Worm (Caenorhabditis elegans) whole organism, L2 larva: Measurements from ENCODE around the gene cul-3.

ENCODE experiments used
- C34F6.9 ChIP-seq: fragments of 150-350 bp; optimal IDR thresholded peaks from 2 replicates; lab custom pipeline; 2014; ENCODE audit warnings: missing biosample characterization, missing genetic modification characterization
- F13H6.1 ChIP-seq: sonication (generic microtip); optimal IDR thresholded peaks from 2 replicates; lab custom pipeline; 2016; ENCODE audit warnings: missing genetic modification characterization, missing compliant biosample characterization
- R02D3.7 ChIP-seq: fragments of 150-350 bp; optimal IDR thresholded peaks from 2 replicates; lab custom pipeline; 2014; ENCODE audit warnings: missing biosample characterization, missing genetic modification characterization
- Y55F3AM.14 ChIP-seq: fragments of 200-800 bp; sonication (Bioruptor generic); optimal IDR thresholded peaks from 2 replicates; lab custom pipeline; 2018; ENCODE audit warnings: mild to moderate bottlenecking, missing genetic modification characterization, missing compliant biosample characterization
- blmp-1 ChIP-seq: sonication (generic microtip); optimal IDR thresholded peaks from 2 replicates; lab custom pipeline; 2017; ENCODE audit warnings: missing genetic modification characterization, mild to moderate bottlenecking, missing compliant biosample characterization, antibody characterized with exemption, moderate library complexity; ENCODE audit not compliant: insufficient read depth
- ceh-16 ChIP-seq: fragments of 150-350 bp; optimal IDR thresholded peaks from 2 replicates; lab custom pipeline; 2014; ENCODE audit warnings: missing biosample characterization, missing genetic modification characterization
- ceh-82 ChIP-seq: fragments of 150-350 bp; optimal IDR thresholded peaks from 2 replicates; lab custom pipeline; 2014; ENCODE audit warnings: missing biosample characterization, missing genetic modification characterization
- crh-2 ChIP-seq: sonication (generic microtip); optimal IDR thresholded peaks from 2 replicates; lab custom pipeline; 2017; ENCODE audit warnings: missing biosample characterization, missing genetic modification characterization
- egl-27 ChIP-seq: sonication (generic microtip); optimal IDR thresholded peaks from 3 replicates; lab custom pipeline; 2017; ENCODE audit warnings: missing biosample characterization, missing genetic modification reagents, missing genetic modification characterization
- elt-3 ChIP-seq: sonication (generic microtip); optimal IDR thresholded peaks from 2 replicates; lab custom pipeline; 2017; ENCODE audit warnings: missing biosample characterization, missing genetic modification characterization
- fos-1 ChIP-seq: fragments of 150-350 bp; optimal IDR thresholded peaks from 2 replicates; lab custom pipeline; 2014; ENCODE audit warnings: missing biosample characterization, missing genetic modification characterization
- gmeb-1 ChIP-seq: fragments of 150-350 bp; optimal IDR thresholded peaks from 2 replicates; lab custom pipeline; 2014; ENCODE audit warnings: missing biosample characterization, missing genetic modification characterization
- lin-11 ChIP-seq: fragments of 150-350 bp; sonication (generic microtip); optimal IDR thresholded peaks from 2 replicates; lab custom pipeline; 2014; ENCODE audit warnings: missing biosample characterization, missing genetic modification characterization, inconsistent platforms, mixed read lengths
- lin-13 ChIP-seq: fragments of 150-350 bp; optimal IDR thresholded peaks from 2 replicates; lab custom pipeline; 2014; ENCODE audit warnings: missing biosample characterization, missing genetic modification reagents, missing genetic modification characterization
- lin-39 ChIP-seq: fragments of 150-350 bp; optimal IDR thresholded peaks from 2 replicates; lab custom pipeline; 2014; ENCODE audit warnings: missing biosample characterization, missing genetic modification reagents, missing genetic modification characterization
- lsy-2 ChIP-seq, 2 experiments: fragments of 150-350 bp in 1 of 2; sonication (generic microtip) in 1 of 2; optimal IDR thresholded peaks; 2 replicates each; lab custom pipeline; 2014 to 2017; ENCODE audit warnings: missing biosample characterization in 2 of 2, missing genetic modification characterization in 2 of 2
- mab-5 ChIP-seq: fragments of 150-350 bp; optimal IDR thresholded peaks from 2 replicates; lab custom pipeline; 2014; ENCODE audit warnings: missing biosample characterization, missing genetic modification characterization
- mdl-1 ChIP-seq, 2 experiments: fragments of 150-350 bp in 1 of 2; sonication (generic microtip) in 1 of 2; optimal IDR thresholded peaks; 2 replicates each; lab custom pipeline; 2017; ENCODE audit warnings: missing biosample characterization in 2 of 2, missing genetic modification characterization in 2 of 2
- nhr-10 ChIP-seq: sonication (generic microtip); optimal IDR thresholded peaks from 2 replicates; lab custom pipeline; 2017; ENCODE audit warnings: missing biosample characterization, missing genetic modification characterization
- nhr-11 ChIP-seq: fragments of 150-350 bp; optimal IDR thresholded peaks from 2 replicates; lab custom pipeline; 2014; ENCODE audit warnings: missing biosample characterization, missing genetic modification characterization
- nhr-12 ChIP-seq: fragments of 150-350 bp; optimal IDR thresholded peaks from 2 replicates; lab custom pipeline; 2014; ENCODE audit warnings: missing biosample characterization, missing genetic modification characterization
- nhr-129 ChIP-seq: fragments of 150-350 bp; optimal IDR thresholded peaks from 2 replicates; lab custom pipeline; 2014; ENCODE audit warnings: missing biosample characterization, missing genetic modification characterization
- nhr-21 ChIP-seq: fragments of 150-350 bp; optimal IDR thresholded peaks from 2 replicates; lab custom pipeline; 2014; ENCODE audit warnings: missing biosample characterization, missing genetic modification characterization
- nhr-23 ChIP-seq: fragments of 150-350 bp; optimal IDR thresholded peaks from 2 replicates; lab custom pipeline; 2014; ENCODE audit warnings: missing biosample characterization, missing genetic modification reagents, missing genetic modification characterization
- nhr-237 ChIP-seq: fragments of 150-350 bp; optimal IDR thresholded peaks from 2 replicates; lab custom pipeline; 2014; ENCODE audit warnings: missing biosample characterization, missing genetic modification characterization
- nhr-25 ChIP-seq: fragments of 150-350 bp; sonication (generic microtip); optimal IDR thresholded peaks from 3 replicates; lab custom pipeline; 2014; ENCODE audit warnings: missing biosample characterization, missing genetic modification characterization
- nhr-77 ChIP-seq: fragments of 150-350 bp; optimal IDR thresholded peaks from 2 replicates; lab custom pipeline; 2014; ENCODE audit warnings: missing biosample characterization, missing genetic modification characterization
- peb-1 ChIP-seq: fragments of 150-350 bp; optimal IDR thresholded peaks from 2 replicates; lab custom pipeline; 2014; ENCODE audit warnings: missing biosample characterization, missing genetic modification characterization
- skn-1 ChIP-seq: sonication (generic microtip); optimal IDR thresholded peaks from 2 replicates; lab custom pipeline; 2017; ENCODE audit warnings: missing biosample characterization, missing genetic modification characterization
- sma-3 ChIP-seq: sonication (generic microtip); optimal IDR thresholded peaks from 2 replicates; lab custom pipeline; 2016; ENCODE audit warnings: missing genetic modification reagents, missing genetic modification characterization, missing compliant biosample characterization
- snpc-4 ChIP-seq: fragments of 150-350 bp; optimal IDR thresholded peaks from 2 replicates; lab custom pipeline; 2014; ENCODE audit warnings: missing biosample characterization, missing genetic modification characterization
- unc-39 ChIP-seq: fragments of 150-350 bp; optimal IDR thresholded peaks from 2 replicates; lab custom pipeline; 2014; ENCODE audit warnings: missing biosample characterization, missing genetic modification characterization
- unc-55 ChIP-seq: fragments of 150-350 bp; sonication (generic microtip); optimal IDR thresholded peaks from 3 replicates; lab custom pipeline; 2014; ENCODE audit warnings: missing biosample characterization, missing genetic modification reagents, missing genetic modification characterization
- unc-62 ChIP-seq: fragments of 150-350 bp; optimal IDR thresholded peaks from 2 replicates; lab custom pipeline; 2014; ENCODE audit warnings: missing biosample characterization, missing genetic modification reagents, missing genetic modification characterization
- zag-1 ChIP-seq: fragments of 150-350 bp; optimal IDR thresholded peaks from 2 replicates; lab custom pipeline; 2014; ENCODE audit warnings: missing biosample characterization, missing genetic modification characterization
- ztf-11 ChIP-seq: sonication (generic microtip); optimal IDR thresholded peaks from 2 replicates; lab custom pipeline; 2017; ENCODE audit warnings: missing biosample characterization, missing genetic modification characterization
- ztf-4 ChIP-seq: fragments of 150-350 bp; optimal IDR thresholded peaks from 2 replicates; lab custom pipeline; 2014; ENCODE audit warnings: missing biosample characterization, missing genetic modification characterization

The cul-3 gene

ce11 chrV:176870-177467 lies at the start of gene cul-3:
Gene cul-3 (plus strand): TSS chrV:177417.
- TF ChIP-seq unc-55 (GFP tag; lab: Kevin White, UChicago) (peak; percentile 65), egl-27 (tag; lab: Kevin White, UChicago) (peak; percentile 42), ztf-4 (tag; lab: Kevin White, UChicago) (peak; percentile 3), lsy-2 (tag; optimal IDR thresholded peaks at IDR 0.05; lab: Kevin White, UChicago) (peak; percentile 74 to 84), nhr-11 (tag; lab: Kevin White, UChicago) (no peak), nhr-10 (tag; lab: Kevin White, UChicago) (peak; percentile 39), R02D3.7 (tag; lab: Kevin White, UChicago) (no peak), lin-11 (tag; lab: Kevin White, UChicago) (peak; percentile 19), nhr-237 (tag; lab: Kevin White, UChicago) (no peak), nhr-23 (tag; lab: Kevin White, UChicago) (no peak), mab-5 (peak; percentile 28), F13H6.1 (peak; percentile 56), peb-1 (tag; lab: Kevin White, UChicago) (no peak), ceh-82 (no peak), blmp-1 (tag; lab: Kevin White, UChicago) (no peak), snpc-4 (tag; lab: Kevin White, UChicago) (no peak), nhr-129 (peak; percentile 24), Y55F3AM.14 (GFP tag; lab: Kevin White, UChicago) (no peak), mdl-1 (tag; optimal IDR thresholded peaks at IDR 0.05; lab: Kevin White, UChicago) (no peak), ceh-16 (no peak), nhr-21 (peak; percentile 36), skn-1 (no peak), sma-3 (GFP tag; lab: Kevin White, UChicago) (peak; percentile 39), lin-39 (tag; lab: Kevin White, UChicago) (no peak), lin-13 (GFP tag; lab: Kevin White, UChicago) (peak; percentile 48), gmeb-1 (peak; percentile 79), nhr-25 (tag; lab: Kevin White, UChicago) (peak; percentile 61), elt-3 (tag; lab: Kevin White, UChicago) (no peak), nhr-77 (tag; lab: Kevin White, UChicago) (no peak), C34F6.9 (peak; percentile 73), nhr-12 (no peak), crh-2 (tag; lab: Kevin White, UChicago) (peak; percentile 72), fos-1 (tag; lab: Kevin White, UChicago) (peak; percentile 15)

ce11 chrV:127882-128281 lies 49.3 kb upstream of the cul-3 start, which contains the start of the genes W03F9.2 and sftb-2:
Gene W03F9.2 (minus strand): TSS chrV:128034.
Gene sftb-2 (plus strand): TSS chrV:128237.
- TF ChIP-seq gmeb-1 (peak; percentile 66), C34F6.9 (peak; percentile 68), lsy-2 (tag; optimal IDR thresholded peaks at IDR 0.05; lab: Kevin White, UChicago) (peak; percentile 15 to 66), nhr-11 (tag; lab: Kevin White, UChicago) (no peak), unc-55 (GFP tag; lab: Kevin White, UChicago) (peak; percentile 71), lin-13 (GFP tag; lab: Kevin White, UChicago) (peak; percentile 7), F13H6.1 (peak; percentile 0), mab-5 (no peak)

DNA sequence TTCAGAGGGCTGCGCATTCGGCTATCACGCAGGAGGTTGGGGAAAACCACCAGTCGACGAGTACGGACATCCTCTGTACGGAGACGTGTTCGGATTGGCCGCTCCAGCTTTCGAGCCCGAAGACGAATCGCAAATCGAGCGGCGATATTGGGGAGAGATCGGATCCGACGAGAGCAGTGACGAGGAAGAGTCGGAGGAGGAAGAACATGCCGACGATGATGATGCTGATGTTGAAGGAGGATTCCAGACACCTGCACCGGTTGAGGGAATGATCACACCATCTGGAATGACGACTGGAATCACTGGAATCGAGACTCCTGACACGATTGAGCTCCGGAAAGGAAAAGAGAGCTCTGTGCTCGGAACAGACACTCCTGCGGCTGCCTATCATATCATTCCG lies 47.0 kb upstream of the cul-3 start:
- TF ChIP-seq zag-1 (tag; lab: Kevin White, UChicago) = no peak
- no peak for TF ChIP-seq ztf-11 (tag; lab: Kevin White, UChicago)
- TF ChIP-seq ceh-16 = no peak
- no peak for TF ChIP-seq unc-62 (GFP tag; lab: Kevin White, UChicago)
- TF ChIP-seq lin-13 (GFP tag; lab: Kevin White, UChicago) = no peak
- TF ChIP-seq peb-1 (tag; lab: Kevin White, UChicago) = no peak
- TF ChIP-seq F13H6.1 = no peak
- no peak for TF ChIP-seq mdl-1 (tag; optimal IDR thresholded peaks at IDR 0.05; lab: Kevin White, UChicago)
- TF ChIP-seq ztf-4 (tag; lab: Kevin White, UChicago) = no peak
- TF ChIP-seq mab-5 = no peak
- TF ChIP-seq lin-39 (tag; lab: Kevin White, UChicago) = no peak
- no peak for TF ChIP-seq snpc-4 (tag; lab: Kevin White, UChicago)
- TF ChIP-seq lin-11 (tag; lab: Kevin White, UChicago) = no peak
- no peak for TF ChIP-seq unc-39 (tag; lab: Kevin White, UChicago)
- no peak for TF ChIP-seq lsy-2 (tag; optimal IDR thresholded peaks at IDR 0.05; lab: Kevin White, UChicago)
- TF ChIP-seq, all 48 proteins: peak for 0
